Worm (Caenorhabditis elegans): ENCODE results near the gene skr-20.
A peak's percentile ranks its signal among the peaks of the same experiment; 100 is the strongest.

Gene skr-20

ce11 chrX:13225111-13225905 is 2.0 kb upstream of the skr-20 start:
- TF ChIP-seq nhr-11 (tag; optimal IDR thresholded peaks at IDR 0.05) = peak; percentile 26
- TF ChIP-seq mdt-29 (GFP tag; IDR thresholded peaks at IDR 0.05) = no peak
- TF ChIP-seq dmd-8 (GFP tag; IDR thresholded peaks at IDR 0.05) = no peak
- TF ChIP-seq nhr-6 (tag; optimal IDR thresholded peaks at IDR 0.05) = peak; percentile 40
- TF ChIP-seq pqm-1 (tag; optimal IDR thresholded peaks at IDR 0.05) = peak; percentile 13
- peak; percentile 34 for TF ChIP-seq mxl-3 (GFP tag; optimal IDR thresholded peaks at IDR 0.05)
- TF ChIP-seq hif-1 (tag; optimal IDR thresholded peaks at IDR 0.05) = peak in 1 of 2 experiments; percentile 26
- TF ChIP-seq zfp-3 (GFP tag; conservative IDR thresholded peaks at IDR 0.05) = no peak
- TF ChIP-seq T26A8.4 (GFP tag; IDR thresholded peaks at IDR 0.05) = no peak
- TF ChIP-seq nhr-76 (tag; optimal IDR thresholded peaks at IDR 0.05) = no peak
- no peak for TF ChIP-seq T20F7.1 (GFP tag; optimal IDR thresholded peaks at IDR 0.05)
- TF ChIP-seq aly-2 (tag; optimal IDR thresholded peaks at IDR 0.05) = no peak
- no peak for TF ChIP-seq Y5F2A.4 (GFP tag; optimal IDR thresholded peaks at IDR 0.05)
- TF ChIP-seq spr-1 (tag; optimal IDR thresholded peaks at IDR 0.05) = no peak
- TF ChIP-seq mep-1 (tag; optimal IDR thresholded peaks at IDR 0.05) = peak; percentile 48
- TF ChIP-seq dve-1 (tag; optimal IDR thresholded peaks at IDR 0.05; ENCODE audit: insufficient read depth) = peak; percentile 32
- TF ChIP-seq attf-4 (tag; optimal IDR thresholded peaks at IDR 0.05) = no peak
- TF ChIP-seq dmd-6 (GFP tag; IDR thresholded peaks at IDR 0.05) = peak; percentile 42; the same call in 1 of the 2 replicates
- peak in 1 of 2 experiments; percentile 36 for TF ChIP-seq lsy-2 (tag; optimal IDR thresholded peaks at IDR 0.05)
- TF ChIP-seq lir-3 (tag; optimal IDR thresholded peaks at IDR 0.05) = no peak
- TF ChIP-seq aha-1 (tag) = no peak
- TF ChIP-seq php-3 (GFP tag; IDR thresholded peaks at IDR 0.05) = 0 out of 2 replicates have a peak, but pooled peaks have one; percentile 33
- no peak for TF ChIP-seq nhr-102 (tag; optimal IDR thresholded peaks at IDR 0.05)
- TF ChIP-seq hlh-30 (tag; optimal IDR thresholded peaks at IDR 0.05; ENCODE audit: insufficient read depth) = peak; percentile 90
- TF ChIP-seq nhr-28 (tag; optimal IDR thresholded peaks at IDR 0.05) = peak; percentile 46
- TF ChIP-seq fos-1 (tag; optimal IDR thresholded peaks at IDR 0.05) = no peak
- TF ChIP-seq zfp-2 (tag; optimal IDR thresholded peaks at IDR 0.05) = no peak
- TF ChIP-seq hmg-1.1 (GFP tag; IDR thresholded peaks at IDR 0.05) = peak; percentile 17; the same call in 1 of the 2 replicates
- TF ChIP-seq unc-130 (GFP tag; optimal IDR thresholded peaks at IDR 0.05) = no peak
- no peak for TF ChIP-seq daf-16 (GFP tag; optimal IDR thresholded peaks at IDR 0.05)
- peak; percentile 68 for TF ChIP-seq daf-16 (tag; optimal IDR thresholded peaks at IDR 0.05)
- no peak for TF ChIP-seq ceh-82 (tag; optimal IDR thresholded peaks at IDR 0.05)
- no peak for TF ChIP-seq mdl-1 (tag; optimal IDR thresholded peaks at IDR 0.05)
- no peak for TF ChIP-seq nhr-237 (tag; optimal IDR thresholded peaks at IDR 0.05)
- TF ChIP-seq dmd-9 (GFP tag; IDR thresholded peaks at IDR 0.05) = no peak
- TF ChIP-seq mes-2 (tag; optimal IDR thresholded peaks at IDR 0.05; ENCODE audit: poor library complexity, severe bottlenecking) = peak; percentile 61
- TF ChIP-seq F10B5.3 (tag; optimal IDR thresholded peaks at IDR 0.05) = no peak
- no peak for TF ChIP-seq nhr-10 (tag; optimal IDR thresholded peaks at IDR 0.05)
- TF ChIP-seq rbr-2 (tag; optimal IDR thresholded peaks at IDR 0.05) = no peak
- peak; percentile 55 for TF ChIP-seq hlh-11 (tag; optimal IDR thresholded peaks at IDR 0.05)
- peak in 1 of 2 experiments; percentile 93 for TF ChIP-seq unc-62 (GFP tag; optimal IDR thresholded peaks at IDR 0.05 in 1 of 2)
- TF ChIP-seq unc-62 (tag; optimal IDR thresholded peaks at IDR 0.05) = no peak

DNA sequence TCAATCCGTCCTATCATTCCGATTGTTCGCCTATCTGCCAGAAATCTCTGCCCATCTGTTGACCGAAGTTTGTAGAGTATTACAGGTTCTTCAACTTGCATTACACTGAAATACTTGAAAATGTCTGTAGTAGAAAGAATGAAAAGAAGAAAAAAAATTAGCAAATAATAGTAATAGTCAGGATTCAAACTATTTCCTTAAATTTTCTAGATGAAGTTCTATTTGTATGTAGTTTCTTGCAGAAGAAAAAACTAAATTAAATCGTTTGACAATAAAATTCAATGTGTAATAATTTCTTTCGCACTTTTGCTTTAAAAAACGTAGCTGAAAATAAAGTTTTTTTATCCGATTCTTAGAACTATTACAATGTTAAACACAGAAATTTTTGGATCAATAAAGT is 1.3 kb upstream of the skr-20 start, which contains the start of gene skr-19:
Gene skr-19 (minus strand): TSS at position 101 of the 400 bp plus-strand sequence.
- no peak for TF ChIP-seq vab-7 (GFP tag; IDR thresholded peaks at IDR 0.05)
- TF ChIP-seq lin-13 (GFP tag; optimal IDR thresholded peaks at IDR 0.05) = no peak
- peak; percentile 9 for TF ChIP-seq aha-1 (tag)
- TF ChIP-seq zip-11 (GFP tag; IDR thresholded peaks at IDR 0.05) = no peak
- TF ChIP-seq F44E2.7 (GFP tag; IDR thresholded peaks at IDR 0.05) = no peak
- no peak for TF ChIP-seq fos-1 (tag; optimal IDR thresholded peaks at IDR 0.05)

Measured in whole organism, L4 larva.